Worm (Caenorhabditis elegans) whole organism, L2 larva: ENCODE results near the gene lfi-1.

Experiments
- ZK546.5 ChIP-seq: sonication (generic microtip); optimal IDR thresholded peaks from 2 replicates; lab custom pipeline; 2017; ENCODE audit warnings: missing biosample characterization, missing genetic modification characterization
- ama-1 ChIP-seq: fragments of 150-350 bp; optimal IDR thresholded peaks from 2 replicates; lab custom pipeline; 2018; ENCODE audit warnings: inconsistent platforms
- dmd-4 ChIP-seq: sonication (generic microtip); optimal IDR thresholded peaks from 2 replicates; lab custom pipeline; 2017; ENCODE audit warnings: missing biosample characterization, missing genetic modification characterization
- elt-3 ChIP-seq: sonication (generic microtip); optimal IDR thresholded peaks from 2 replicates; lab custom pipeline; 2017; ENCODE audit warnings: missing biosample characterization, missing genetic modification characterization
- lsy-2 ChIP-seq, 2 experiments: fragments of 150-350 bp in 1 of 2; sonication (generic microtip) in 1 of 2; optimal IDR thresholded peaks; 2 replicates each; lab custom pipeline; 2014 to 2017; ENCODE audit warnings: missing biosample characterization in 2 of 2, missing genetic modification characterization in 2 of 2
- nhr-25 ChIP-seq: fragments of 150-350 bp; sonication (generic microtip); optimal IDR thresholded peaks from 3 replicates; lab custom pipeline; 2014; ENCODE audit warnings: missing biosample characterization, missing genetic modification characterization
- nhr-77 ChIP-seq: fragments of 150-350 bp; optimal IDR thresholded peaks from 2 replicates; lab custom pipeline; 2014; ENCODE audit warnings: missing biosample characterization, missing genetic modification characterization
- skn-1 ChIP-seq: sonication (generic microtip); optimal IDR thresholded peaks from 2 replicates; lab custom pipeline; 2017; ENCODE audit warnings: missing biosample characterization, missing genetic modification characterization
- unc-62 ChIP-seq: fragments of 150-350 bp; optimal IDR thresholded peaks from 2 replicates; lab custom pipeline; 2014; ENCODE audit warnings: missing biosample characterization, missing genetic modification reagents, missing genetic modification characterization
- zag-1 ChIP-seq: fragments of 150-350 bp; optimal IDR thresholded peaks from 2 replicates; lab custom pipeline; 2014; ENCODE audit warnings: missing biosample characterization, missing genetic modification characterization

DNA sequence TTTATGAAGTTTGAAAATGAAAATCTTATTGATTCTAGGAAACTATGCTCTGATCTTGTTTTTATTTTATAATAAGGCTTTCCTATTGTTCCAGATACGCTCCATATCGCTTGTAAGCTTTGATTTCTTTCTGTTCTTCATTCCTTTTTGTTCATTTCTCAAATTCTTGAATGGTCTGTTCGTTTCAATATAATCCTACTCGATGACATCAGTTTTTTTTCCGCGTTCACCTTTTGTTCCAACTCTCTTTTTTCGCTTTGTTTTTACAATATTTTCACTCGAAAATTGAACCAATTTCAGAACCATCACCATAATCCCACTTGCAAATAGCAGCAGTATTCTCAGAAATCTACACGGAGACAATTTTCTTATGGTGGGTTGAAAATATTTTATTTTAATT, 28.9 kb upstream of the lfi-1 start, which contains the start of gene tyra-3:
- no peak for TF ChIP-seq lsy-2 (tag; optimal IDR thresholded peaks at IDR 0.05; lab: Kevin White, UChicago)
- no peak for TF ChIP-seq nhr-77 (tag; lab: Kevin White, UChicago)
- TF ChIP-seq ama-1 (lab: Kevin White, UChicago), result no peak
- TF ChIP-seq nhr-25 (tag; lab: Kevin White, UChicago), result no peak
- no peak for TF ChIP-seq skn-1 (tag; lab: Kevin White, UChicago)
- TF ChIP-seq dmd-4 (tag; lab: Kevin White, UChicago), result no peak
- no peak for TF ChIP-seq unc-62
- no peak for TF ChIP-seq ZK546.5 (tag; lab: Kevin White, UChicago)
- no peak for TF ChIP-seq zag-1 (tag; lab: Kevin White, UChicago)
- TF ChIP-seq elt-3 (tag; lab: Kevin White, UChicago), result no peak
